Fruit fly (Drosophila melanogaster) whole organism, prepupa: Measurements from ENCODE around the gene CG32425.

ENCODE experiments used
- CG11762 ChIP-seq: fragments of 200-800 bp; sonication (Bioruptor generic); optimal IDR thresholded peaks from 3 replicates; lab custom pipeline; 2016; ENCODE audit warnings: missing biosample characterization, missing genetic modification characterization; ENCODE audit not compliant: insufficient read depth
- CG15336 ChIP-seq: fragments of 200-800 bp; sonication (Bioruptor generic); IDR thresholded peaks from 2 replicates; pipeline ENCODE4 v1.3.6; 2022; ENCODE audit warnings: missing biosample characterization, missing genetic modification characterization
- CG1621 ChIP-seq: fragments of 200-800 bp; sonication (Bioruptor generic); optimal IDR thresholded peaks from 3 replicates; lab custom pipeline; 2018; ENCODE audit warnings: missing biosample characterization, mild to moderate bottlenecking, missing genetic modification characterization
- CG16779 ChIP-seq: fragments of 200-800 bp; sonication (Bioruptor generic); optimal IDR thresholded peaks from 3 replicates; lab custom pipeline; 2017; ENCODE audit warnings: missing biosample characterization, mild to moderate bottlenecking, missing genetic modification characterization
- CG3032 ChIP-seq: fragments of 200-800 bp; optimal IDR thresholded peaks from 2 replicates; lab custom pipeline; 2019; ENCODE audit warnings: missing biosample characterization, mild to moderate bottlenecking, missing genetic modification characterization, moderate library complexity
- CG31627 ChIP-seq: fragments of 200-800 bp; sonication (Bioruptor generic); optimal IDR thresholded peaks from 3 replicates; lab custom pipeline; 2016; ENCODE audit warnings: missing biosample characterization, missing genetic modification characterization
- CG32006 ChIP-seq: fragments of 200-800 bp; sonication (Bioruptor generic); optimal IDR thresholded peaks from 3 replicates; lab custom pipeline; 2017; ENCODE audit warnings: missing biosample characterization, mild to moderate bottlenecking, missing genetic modification characterization
- CG4318 ChIP-seq: fragments of 200-800 bp; sonication (Bioruptor generic); optimal IDR thresholded peaks from 3 replicates; lab custom pipeline; 2017; ENCODE audit warnings: missing biosample characterization, mild to moderate bottlenecking, missing genetic modification characterization
- CG6276 ChIP-seq: fragments of 200-800 bp; sonication (Bioruptor generic); optimal IDR thresholded peaks from 2 replicates; lab custom pipeline; 2017; ENCODE audit warnings: missing biosample characterization, mild to moderate bottlenecking, missing genetic modification characterization
- CG6792 ChIP-seq: fragments of 200-800 bp; sonication (Bioruptor generic); optimal IDR thresholded peaks from 3 replicates; lab custom pipeline; 2016; ENCODE audit warnings: missing biosample characterization, missing genetic modification characterization
- Eip75B ChIP-seq: fragments of 200-800 bp; sonication (Bioruptor generic); optimal IDR thresholded peaks from 3 replicates; lab custom pipeline; 2016; ENCODE audit warnings: missing biosample characterization, missing genetic modification characterization
- Eip78C ChIP-seq: fragments of 200-800 bp; sonication (Bioruptor generic); peaks from one replicate; lab custom pipeline; 2016; ENCODE audit warnings: missing biosample characterization, missing genetic modification characterization
- Eip93F ChIP-seq: fragments of 200-800 bp; sonication (Bioruptor generic); optimal IDR thresholded peaks from 2 replicates; lab custom pipeline; 2016; ENCODE audit warnings: missing biosample characterization, mild to moderate bottlenecking, missing genetic modification characterization
- Ets21C ChIP-seq: fragments of 200-800 bp; sonication (Bioruptor generic); optimal IDR thresholded peaks from 3 replicates; lab custom pipeline; 2016; ENCODE audit warnings: missing biosample characterization, missing genetic modification characterization
- Lpt ChIP-seq: fragments of 200-800 bp; sonication (Bioruptor generic); optimal IDR thresholded peaks from 3 replicates; lab custom pipeline; 2016; ENCODE audit warnings: missing biosample characterization, missing genetic modification characterization
- Met ChIP-seq: fragments of 200-800 bp; sonication (Bioruptor generic); optimal IDR thresholded peaks from 3 replicates; lab custom pipeline; 2016; ENCODE audit warnings: missing biosample characterization, missing genetic modification characterization
- OdsH ChIP-seq: fragments of 200-800 bp; sonication (Bioruptor generic); optimal IDR thresholded peaks from 3 replicates; lab custom pipeline; 2016; ENCODE audit warnings: missing biosample characterization, missing genetic modification characterization
- Smox ChIP-seq: fragments of 200-800 bp; sonication (Bioruptor generic); optimal IDR thresholded peaks from 3 replicates; lab custom pipeline; 2016; ENCODE audit warnings: missing biosample characterization, missing genetic modification characterization
- Sox14 ChIP-seq: fragments of 200-800 bp; sonication (Bioruptor generic); optimal IDR thresholded peaks from 3 replicates; lab custom pipeline; 2016; ENCODE audit warnings: missing biosample characterization, missing genetic modification characterization
- Sox15 ChIP-seq: fragments of 200-800 bp; sonication (Bioruptor generic); optimal IDR thresholded peaks from 3 replicates; lab custom pipeline; 2016; ENCODE audit warnings: missing biosample characterization, missing genetic modification characterization
- achi ChIP-seq: fragments of 200-800 bp; sonication (Bioruptor generic); optimal IDR thresholded peaks from 3 replicates; lab custom pipeline; 2016; ENCODE audit warnings: missing biosample characterization, missing genetic modification characterization
- acj6 ChIP-seq: fragments of 200-800 bp; sonication (Bioruptor generic); optimal IDR thresholded peaks from 3 replicates; lab custom pipeline; 2016; ENCODE audit warnings: missing biosample characterization, missing genetic modification characterization
- cyc ChIP-seq: fragments of 200-800 bp; sonication (Bioruptor generic); optimal IDR thresholded peaks from 3 replicates; lab custom pipeline; 2016; ENCODE audit warnings: missing biosample characterization, missing genetic modification characterization
- dsx ChIP-seq: fragments of 200-800 bp; optimal IDR thresholded peaks from 3 replicates; lab custom pipeline; 2019; ENCODE audit warnings: missing biosample characterization, mild to moderate bottlenecking, missing genetic modification characterization, moderate library complexity; ENCODE audit not compliant: poor library complexity, severe bottlenecking
- eg ChIP-seq: fragments of 200-800 bp; sonication (Bioruptor generic); IDR thresholded peaks from 3 replicates; pipeline ENCODE4 v1.3.6; 2022; ENCODE audit warnings: missing biosample characterization, missing genetic modification characterization
- esn ChIP-seq: fragments of 200-800 bp; sonication (Bioruptor generic); optimal IDR thresholded peaks from 2 replicates; lab custom pipeline; 2016; ENCODE audit warnings: missing biosample characterization, mild to moderate bottlenecking, missing genetic modification characterization, moderate library complexity
- lz ChIP-seq: fragments of 200-800 bp; sonication (Bioruptor generic); optimal IDR thresholded peaks from 3 replicates; lab custom pipeline; 2016; ENCODE audit warnings: missing biosample characterization, missing genetic modification characterization
- pdm3 ChIP-seq: fragments of 200-800 bp; sonication (Bioruptor generic); optimal IDR thresholded peaks from 3 replicates; lab custom pipeline; 2016; ENCODE audit warnings: missing biosample characterization, missing genetic modification characterization
- ss ChIP-seq, 2 experiments: fragments of 200-800 bp; sonication (Bioruptor generic); optimal IDR thresholded peaks; 2 replicates in 1 of 2; 3 replicates in 1 of 2; lab custom pipeline; 2017 to 2018; ENCODE audit warnings: mild to moderate bottlenecking in 2 of 2, missing biosample characterization in 2 of 2, missing genetic modification characterization in 2 of 2, moderate library complexity in 1 of 2
- svp ChIP-seq: fragments of 200-800 bp; sonication (Bioruptor generic); peaks from one replicate; lab custom pipeline; 2016; ENCODE audit warnings: missing biosample characterization, missing genetic modification characterization
- vri ChIP-seq: fragments of 200-800 bp; sonication (Bioruptor generic); optimal IDR thresholded peaks from 3 replicates; lab custom pipeline; 2016; ENCODE audit warnings: missing biosample characterization, mild to moderate bottlenecking, missing genetic modification characterization

CG32425 gene

dm6 chr3L:20517897-20518804, 21.0 kb downstream of the CG32425 start (continued):
- TF ChIP-seq Eip75B (GFP tag; lab: Kevin White, UChicago) (peak; percentile 14), CG6276 (GFP tag; lab: Kevin White, UChicago) (peak; percentile 41), eg (GFP tag; lab: Robert Waterston, UW) (peak; percentile 37; the same call in 1 of the 3 replicates), achi (peak; percentile 22), lz (GFP tag; lab: Kevin White, UChicago) (peak; percentile 48), Eip78C (GFP tag; lab: Kevin White, UChicago) (peak; percentile 81), vri (GFP tag; lab: Kevin White, UChicago) (peak; percentile 47), CG4318 (GFP tag; lab: Kevin White, UChicago) (no peak), Lpt (GFP tag; lab: Kevin White, UChicago) (peak; percentile 41), CG11762 (GFP tag; lab: Kevin White, UChicago) (no peak)

dm6 chr3L:20518805-20519503, 21.8 kb downstream of the CG32425 start, which contains the start of gene BNIP3:
TSS of gene BNIP3 (minus strand) at chr3L:20519393.
- TF ChIP-seq vri (GFP tag; lab: Kevin White, UChicago) = peak; percentile 35
- peak; percentile 55 for TF ChIP-seq Eip78C (GFP tag; lab: Kevin White, UChicago)
- no peak for TF ChIP-seq CG32006 (GFP tag; lab: Kevin White, UChicago)
- TF ChIP-seq svp (GFP tag; lab: Kevin White, UChicago) = peak; percentile 45
- no peak for TF ChIP-seq CG11762 (GFP tag; lab: Kevin White, UChicago)
- peak; percentile 65 for TF ChIP-seq Sox14
- peak; percentile 2 for TF ChIP-seq Eip93F (GFP tag; lab: Kevin White, UChicago)
- no peak for TF ChIP-seq CG4318 (GFP tag; lab: Kevin White, UChicago)
- TF ChIP-seq dsx (GFP tag; lab: Kevin White, UChicago) = peak; percentile 86
- TF ChIP-seq cyc (GFP tag; lab: Kevin White, UChicago) = no peak

dm6 chr3L:20520687-20521169, 23.6 kb downstream of the CG32425 start, which contains the start of the genes mTerf3 and CG5104:
TSS of gene mTerf3 (minus strand) at chr3L:20520772.
TSS of gene CG5104 (plus strand) at chr3L:20521009.
- TF ChIP-seq Eip78C (GFP tag; lab: Kevin White, UChicago) = peak; percentile 66
- TF ChIP-seq Smox = peak; percentile 27
- no peak for TF ChIP-seq CG15336 (GFP tag; lab: Robert Waterston, UW)
- TF ChIP-seq Met (GFP tag; lab: Kevin White, UChicago) = peak; percentile 25
- TF ChIP-seq vri (GFP tag; lab: Kevin White, UChicago) = peak; percentile 46
- TF ChIP-seq acj6 (GFP tag; lab: Kevin White, UChicago) = peak; percentile 20
- peak; percentile 16 for TF ChIP-seq Eip93F (GFP tag; lab: Kevin White, UChicago)
- TF ChIP-seq Sox15 (GFP tag; lab: Kevin White, UChicago) = no peak
- TF ChIP-seq CG31627 (GFP tag; lab: Kevin White, UChicago) = peak; percentile 12
- peak; percentile 23 for TF ChIP-seq Sox14
- TF ChIP-seq CG6792 = no peak
- TF ChIP-seq CG1621 (tag; lab: Kevin White, UChicago) = peak; percentile 15
- peak; percentile 31 for TF ChIP-seq svp (GFP tag; lab: Kevin White, UChicago)
- TF ChIP-seq esn (GFP tag; lab: Kevin White, UChicago) = peak; percentile 0
- TF ChIP-seq pdm3 (GFP tag; lab: Kevin White, UChicago) = peak; percentile 1
- TF ChIP-seq, all 60 proteins: peak for 12

- TF ChIP-seq Met (GFP tag; lab: Kevin White, UChicago) (no peak), OdsH (GFP tag; lab: Kevin White, UChicago) (no peak), vri (GFP tag; lab: Kevin White, UChicago) (peak; percentile 35), CG3032 (tag; lab: Kevin White, UChicago) (no peak), ss (GFP tag; optimal IDR thresholded peaks at IDR 0.05; lab: Kevin White, UChicago) (no peak), CG16779 (no peak), Eip78C (GFP tag; lab: Kevin White, UChicago) (peak; percentile 4), svp (GFP tag; lab: Kevin White, UChicago) (peak; percentile 60), Ets21C (GFP tag; lab: Kevin White, UChicago) (no peak), achi (no peak), Lpt (GFP tag; lab: Kevin White, UChicago) (no peak), Sox15 (GFP tag; lab: Kevin White, UChicago) (no peak)
These were observed 27.4 kb downstream of the CG32425 start for dm6 chr3L:20524409-20525010.
